Worm (Caenorhabditis elegans) whole organism, dauer: Measurements from ENCODE around the gene M28.8.

ENCODE experiments used
- unc-62 ChIP-seq: sonication (generic microtip); optimal IDR thresholded peaks from 2 replicates; lab custom pipeline; 2017; ENCODE audit warnings: missing biosample characterization, missing genetic modification reagents, missing genetic modification characterization

Gene M28.8

ce11 chrII:10608821-10609220 is 19.2 kb upstream of the M28.8 start:
- no peak for TF ChIP-seq unc-62 (GFP tag; lab: Kevin White, UChicago)

- no peak for TF ChIP-seq unc-62 (GFP tag; lab: Kevin White, UChicago)
These were observed 15.3 kb upstream of the M28.8 start, which contains the start of gene C14A4.12 for ce11 chrII:10612743-10613142. Gene C14A4.12 (plus strand): TSS chrII:10613043.

ce11 chrII:10618157-10618556 is 9.9 kb upstream of the M28.8 start, which contains the start of gene C14A4.13:
Gene C14A4.13 (plus strand): TSS chrII:10618457.
- TF ChIP-seq unc-62 (GFP tag; lab: Kevin White, UChicago), result no peak

ce11 chrII:10621965-10622364 is 6.1 kb upstream of the M28.8 start, which contains the start of gene cutl-9:
Gene cutl-9 (plus strand): TSS chrII:10622265.
- TF ChIP-seq unc-62 (GFP tag; lab: Kevin White, UChicago), result no peak

- no peak for TF ChIP-seq unc-62 (GFP tag; lab: Kevin White, UChicago)
These were observed 977 bp upstream of the M28.8 start for ce11 chrII:10627086-10627485.

DNA sequence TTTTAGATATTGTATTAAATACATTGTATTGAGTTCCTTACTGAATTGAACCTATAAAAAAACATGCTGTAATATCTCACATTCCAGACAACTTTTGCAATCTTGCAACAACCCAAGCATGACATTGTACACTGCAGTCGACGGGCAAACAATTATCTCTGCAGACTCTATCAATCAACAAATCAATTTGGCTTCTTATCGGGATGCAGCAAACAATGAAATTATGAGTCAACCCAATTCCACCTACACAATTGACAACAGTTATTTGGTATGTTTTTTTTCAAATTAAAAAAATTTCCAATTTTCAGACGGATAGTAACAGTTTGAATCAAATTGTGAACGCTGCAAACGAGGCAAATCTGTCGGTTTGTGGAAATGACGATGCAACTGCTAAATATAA is 2.9 kb downstream of the M28.8 start:
- TF ChIP-seq unc-62 (GFP tag; lab: Kevin White, UChicago), result no peak

ce11 chrII:10639110-10639509 is 11.0 kb downstream of the M28.8 start, which contains the start of gene M28.9:
Gene M28.9 (plus strand): TSS chrII:10639410.
- TF ChIP-seq unc-62 (GFP tag; lab: Kevin White, UChicago), result no peak

- TF ChIP-seq unc-62 (GFP tag; lab: Kevin White, UChicago), result no peak
These were observed 15.3 kb downstream of the M28.8 start, which contains the start of gene M28.4 for ce11 chrII:10643403-10643802. Gene M28.4 (plus strand): TSS chrII:10643703.

DNA sequence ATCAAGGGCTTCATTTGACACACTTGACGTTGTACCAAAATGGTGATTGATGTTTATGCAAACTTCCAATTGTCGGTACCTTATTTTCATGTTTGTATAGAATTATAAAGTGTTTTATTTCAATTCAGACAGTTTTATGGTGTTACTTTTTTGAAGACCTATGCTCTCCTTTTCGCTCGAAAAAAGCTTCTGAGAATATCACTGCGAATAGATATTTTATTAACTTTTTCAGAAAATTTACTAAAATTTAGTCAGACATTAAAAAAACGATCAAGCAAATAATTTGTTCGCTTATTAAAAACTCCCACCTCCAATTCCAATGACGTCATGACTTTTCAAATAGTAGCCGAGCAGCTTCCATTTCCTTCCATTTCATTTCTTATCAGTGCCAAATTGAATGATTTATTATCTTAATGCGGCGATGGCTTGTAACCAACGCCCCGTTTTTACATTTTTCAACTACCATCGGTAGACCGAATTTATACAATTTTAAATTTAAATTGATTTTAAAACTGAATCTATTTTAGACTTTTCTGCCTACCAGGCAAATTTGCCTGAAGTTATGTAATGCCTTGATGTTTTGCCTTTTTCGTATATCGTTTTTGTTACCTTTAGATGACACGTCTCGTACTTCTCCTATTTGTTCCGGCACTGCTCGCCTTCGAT is 19.0 kb downstream of the M28.8 start, which contains the start of gene M28.10:
Gene M28.10 (plus strand): TSS at position 616 of the 666 bp plus-strand sequence.
- no peak for TF ChIP-seq unc-62 (GFP tag; lab: Kevin White, UChicago)

DNA sequence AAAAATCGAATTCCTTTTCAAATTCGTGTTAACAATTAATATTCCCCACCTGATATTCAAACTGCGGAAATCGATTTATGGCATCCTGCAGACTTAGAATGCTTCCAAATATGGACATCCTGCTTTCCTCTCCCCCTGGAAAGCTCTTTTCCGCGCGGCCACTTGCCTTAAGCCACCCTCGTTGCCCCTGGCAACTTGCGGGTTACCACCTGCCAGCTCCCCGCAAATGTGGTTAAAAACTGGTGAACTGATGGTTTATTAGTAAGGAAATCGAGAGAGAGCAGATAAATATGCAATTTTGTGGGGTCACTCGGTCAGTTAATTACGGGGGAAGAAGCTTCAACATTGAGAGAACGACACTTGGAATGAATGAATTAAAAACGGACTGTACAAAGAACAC is 24.0 kb downstream of the M28.8 start, which contains the start of gene nphp-1:
Gene nphp-1 (minus strand): TSS at position 145 of the 400 bp plus-strand sequence.
- TF ChIP-seq unc-62 (GFP tag; lab: Kevin White, UChicago), result no peak

- no peak for TF ChIP-seq unc-62 (GFP tag; lab: Kevin White, UChicago)
These were observed 25.5 kb downstream of the M28.8 start for ce11 chrII:10653559-10653958.

- TF ChIP-seq unc-62 (GFP tag; lab: Kevin White, UChicago), result no peak
These were observed 26.4 kb downstream of the M28.8 start for ce11 chrII:10654435-10654834.

- no peak for TF ChIP-seq unc-62 (GFP tag; lab: Kevin White, UChicago)
These were observed 28.3 kb downstream of the M28.8 start for ce11 chrII:10656395-10656794.

ce11 chrII:10657632-10658108 is 29.6 kb downstream of the M28.8 start, which contains the start of gene lact-3:
Gene lact-3 (minus strand): TSS chrII:10657682.
- TF ChIP-seq unc-62 (GFP tag; lab: Kevin White, UChicago), result no peak

DNA sequence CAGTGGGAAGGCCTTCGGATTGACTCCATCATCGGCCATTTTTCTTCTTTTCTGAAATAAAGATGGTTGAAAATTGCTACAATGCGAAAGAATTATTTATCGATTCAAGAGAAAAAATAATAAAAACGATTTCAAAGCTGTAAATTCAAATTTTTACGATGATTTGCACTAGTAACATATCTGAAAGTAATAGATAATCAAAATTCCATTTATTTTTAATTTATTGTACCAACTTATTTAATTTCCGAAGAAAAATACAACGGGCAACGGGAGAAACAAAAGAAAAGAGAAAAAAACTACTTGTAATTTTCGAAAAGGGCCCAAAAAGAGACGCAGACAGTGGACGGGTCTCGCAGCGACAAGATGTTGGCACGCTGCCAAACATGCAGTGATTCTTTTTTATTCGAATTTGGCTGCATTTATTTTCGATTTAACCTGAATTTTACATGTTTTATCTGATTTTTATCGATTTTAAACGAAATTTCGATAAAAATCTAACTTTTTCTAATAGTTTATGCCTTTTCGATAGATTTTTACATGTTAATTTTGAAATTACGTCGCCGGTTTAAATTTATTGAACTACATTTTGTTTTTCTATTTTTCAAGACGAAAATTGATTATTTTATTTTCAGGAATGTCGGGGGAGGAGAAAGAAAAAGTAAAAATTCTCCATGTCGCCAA is 30.7 kb downstream of the M28.8 start, which contains the start of the genes snu-13 and rsp-7:
Gene snu-13 (minus strand): TSS at position 51 of the 681 bp plus-strand sequence.
Gene rsp-7 (plus strand): TSS at position 631 of the 681 bp plus-strand sequence.
- no peak for TF ChIP-seq unc-62 (GFP tag; lab: Kevin White, UChicago)

ce11 chrII:10659585-10659984 is 31.5 kb downstream of the M28.8 start:
- TF ChIP-seq unc-62 (GFP tag; lab: Kevin White, UChicago), result no peak
